Fruit fly (Drosophila melanogaster): Measurements from ENCODE around the gene CG3868.

CG3868 gene

dm6 chr3L:14353161-14353560 lies 49.4 kb downstream of the CG3868 start (continued):
- TF ChIP-seq CG10565 (GFP tag; optimal IDR thresholded peaks at IDR 0.05) (no peak), CG31441 (GFP tag; IDR thresholded peaks at IDR 0.05) (peak; percentile 52), Hr3 (GFP tag; optimal IDR thresholded peaks at IDR 0.05) (no peak), cwo (GFP tag; optimal IDR thresholded peaks at IDR 0.05) (peak; percentile 11), NC2β (GFP tag; optimal IDR thresholded peaks at IDR 0.05) (no peak), az2 (GFP tag; optimal IDR thresholded peaks at IDR 0.05) (peak; percentile 8), tgo (GFP tag; IDR thresholded peaks at IDR 0.05) (peak; percentile 16; the same call in 1 of the 3 replicates), lilli (GFP tag; optimal IDR thresholded peaks at IDR 0.05) (no peak), lab (GFP tag; optimal IDR thresholded peaks at IDR 0.05) (peak; percentile 4), CG16815 (GFP tag; optimal IDR thresholded peaks at IDR 0.05) (no peak), CG4424 (GFP tag; optimal IDR thresholded peaks at IDR 0.05) (peak; percentile 15), CoRest (tag; optimal IDR thresholded peaks at IDR 0.05) (no peak), Sox100B (GFP tag; optimal IDR thresholded peaks at IDR 0.05) (peak; percentile 20), grau (tag; optimal IDR thresholded peaks at IDR 0.05) (peak; percentile 20), C15 (GFP tag; IDR thresholded peaks at IDR 0.05) (no peak), Fer1 (GFP tag; optimal IDR thresholded peaks at IDR 0.05) (peak; percentile 19), Mad (GFP tag; optimal IDR thresholded peaks at IDR 0.05) (no peak), z (GFP tag; IDR thresholded peaks at IDR 0.05) (no peak), CG13424 (tag; optimal IDR thresholded peaks at IDR 0.05) (peak; percentile 29), CG11504 (tag; optimal IDR thresholded peaks at IDR 0.05) (peak; percentile 58), Mes4 (GFP tag; optimal IDR thresholded peaks at IDR 0.05) (no peak), mirr (GFP tag; optimal IDR thresholded peaks at IDR 0.05) (no peak), HLH54F (GFP tag; optimal IDR thresholded peaks at IDR 0.05) (no peak), Hr51 (GFP tag; optimal IDR thresholded peaks at IDR 0.05) (peak in 1 of 2 experiments; percentile 42), luna (GFP tag; optimal IDR thresholded peaks at IDR 0.05) (no peak), Sox102F (GFP tag; optimal IDR thresholded peaks at IDR 0.05) (peak; percentile 25), eve (GFP tag; optimal IDR thresholded peaks at IDR 0.05) (no peak), slbo (GFP tag; IDR thresholded peaks at IDR 0.05) (peak; percentile 16; the same call in 1 of the 2 replicates), abd-A (tag; optimal IDR thresholded peaks at IDR 0.05) (no peak), ssp (GFP tag; IDR thresholded peaks at IDR 0.05) (no peak), ro (GFP tag; IDR thresholded peaks at IDR 0.05) (no peak), HLH4C (GFP tag; IDR thresholded peaks at IDR 0.05; ENCODE audit: partially characterized antibody) (no peak), maf-S (GFP tag; optimal IDR thresholded peaks at IDR 0.05) (no peak), CG14441 (GFP tag; IDR thresholded peaks at IDR 0.05) (no peak), CG34422 (GFP tag; IDR thresholded peaks at IDR 0.05) (no peak), CG2116 (GFP tag; optimal IDR thresholded peaks at IDR 0.05) (no peak), CG18476 (GFP tag; optimal IDR thresholded peaks at IDR 0.05) (no peak), vnd (GFP tag; IDR thresholded peaks at IDR 0.05; ENCODE audit: partially characterized antibody) (no peak), CG6765 (GFP tag; optimal IDR thresholded peaks at IDR 0.05) (no peak), pan (optimal IDR thresholded peaks at IDR 0.05) (no peak), pan (GFP tag; optimal IDR thresholded peaks at IDR 0.05 in 1 of 2, IDR thresholded peaks at IDR 0.05 in 1 of 2) (peak in 1 of 2 experiments; percentile 16), CG8924 (tag; optimal IDR thresholded peaks at IDR 0.05) (peak; percentile 22), toy (GFP tag; IDR thresholded peaks at IDR 0.05) (no peak), Oaz (GFP tag; IDR thresholded peaks at IDR 0.05) (no peak), ci (GFP tag; IDR thresholded peaks at IDR 0.05) (no peak), pb (GFP tag; optimal IDR thresholded peaks at IDR 0.05) (no peak), yki (optimal IDR thresholded peaks at IDR 0.05) (no peak), trem (tag; optimal IDR thresholded peaks at IDR 0.05) (peak; percentile 32)
